Worm (Caenorhabditis elegans): ENCODE measurements around the gene fbxb-72.

The fbxb-72 gene

ce11 chrV:719731-720130 is 4.0 kb downstream of the fbxb-72 start, which contains the start of gene srbc-40:
srbc-40 (minus strand) TSS chrV:719831.
- no peak for TF ChIP-seq zip-11 (GFP tag; IDR thresholded peaks at IDR 0.05)
- no peak for TF ChIP-seq nhr-25 (tag; optimal IDR thresholded peaks at IDR 0.05; ENCODE audit: borderline replicate concordance, insufficient read depth)
- TF ChIP-seq nhr-6 (tag; optimal IDR thresholded peaks at IDR 0.05) = no peak
- no peak for TF ChIP-seq Y5F2A.4 (GFP tag; optimal IDR thresholded peaks at IDR 0.05)
- no peak for TF ChIP-seq Y75B8A.6 (GFP tag; IDR thresholded peaks at IDR 0.05)
- no peak for TF ChIP-seq lir-3 (tag; optimal IDR thresholded peaks at IDR 0.05)
- no peak for TF ChIP-seq spr-3 (GFP tag; optimal IDR thresholded peaks at IDR 0.05)
- TF ChIP-seq lin-13 (GFP tag; optimal IDR thresholded peaks at IDR 0.05) = no peak
- no peak for TF ChIP-seq hmg-1.1 (GFP tag; IDR thresholded peaks at IDR 0.05)
- TF ChIP-seq ceh-32 (tag; optimal IDR thresholded peaks at IDR 0.05; ENCODE audit: poor library complexity) = no peak
- TF ChIP-seq F37D6.2 (tag; optimal IDR thresholded peaks at IDR 0.05) = no peak
- TF ChIP-seq sdz-12 (GFP tag; optimal IDR thresholded peaks at IDR 0.05) = no peak
- no peak for TF ChIP-seq dmd-9 (GFP tag; IDR thresholded peaks at IDR 0.05)
- no peak for TF ChIP-seq Y48G9A.11 (GFP tag; IDR thresholded peaks at IDR 0.05)
- TF ChIP-seq hlh-30 (tag; optimal IDR thresholded peaks at IDR 0.05; ENCODE audit: insufficient read depth) = no peak

DNA sequence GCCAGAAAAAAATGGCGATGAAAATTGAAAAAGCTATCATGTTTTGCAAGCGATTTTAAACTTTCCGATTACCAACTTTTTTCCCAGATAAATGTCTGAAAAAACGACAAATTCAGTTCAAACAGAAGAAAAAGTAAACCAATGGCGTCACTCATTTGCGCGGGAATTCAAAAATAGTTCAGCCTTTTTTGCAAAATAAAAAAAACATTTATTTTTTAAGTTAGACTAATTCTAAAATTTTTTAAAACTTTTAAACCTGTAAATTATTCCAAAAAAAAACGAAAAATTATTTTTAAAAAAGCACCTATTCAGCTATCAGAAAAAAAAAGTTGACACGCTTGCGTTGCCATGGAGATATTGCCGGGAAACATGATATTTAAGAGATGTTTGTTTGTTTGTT is 10.9 kb downstream of the fbxb-72 start, which contains the start of gene cyp-33C11:
Gene cyp-33C11, minus strand, starts transcription at position 101 of the 400 bp plus-strand sequence.
- no peak for TF ChIP-seq unc-130 (GFP tag; optimal IDR thresholded peaks at IDR 0.05)

DNA sequence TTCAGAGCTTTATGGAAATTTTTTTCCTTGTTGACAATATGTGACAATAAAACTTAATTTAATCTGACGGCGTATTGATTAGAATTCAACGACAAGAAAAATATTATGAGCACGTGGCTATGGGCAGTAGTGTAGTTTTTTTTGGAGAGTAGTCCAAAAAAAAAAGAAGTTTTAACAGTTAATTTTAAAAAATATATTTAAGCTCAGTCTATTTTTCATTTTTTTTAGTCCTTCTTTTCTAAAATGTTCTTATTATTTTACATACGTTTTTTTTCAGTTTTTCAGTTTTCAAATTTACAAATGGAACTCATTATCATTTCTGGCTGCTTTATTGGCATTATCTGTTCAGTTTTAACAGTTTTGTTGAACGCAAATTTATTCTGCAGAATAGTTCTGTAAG is 14.9 kb downstream of the fbxb-72 start, which contains the start of gene srbc-39:
Gene srbc-39, plus strand, starts transcription at position 301 of the 400 bp plus-strand sequence.
- TF ChIP-seq saeg-2 (GFP tag; IDR thresholded peaks at IDR 0.05) (no peak), zag-1 (tag; optimal IDR thresholded peaks at IDR 0.05) (no peak), F44E2.7 (GFP tag; IDR thresholded peaks at IDR 0.05) (no peak), nhr-111 (GFP tag; optimal IDR thresholded peaks at IDR 0.05) (no peak), dve-1 (tag; optimal IDR thresholded peaks at IDR 0.05; ENCODE audit: insufficient read depth) (no peak), daf-8 (GFP tag; IDR thresholded peaks at IDR 0.05) (no peak), mxl-2 (GFP tag; conservative IDR thresholded peaks at IDR 0.05) (no peak), lsy-2 (tag; optimal IDR thresholded peaks at IDR 0.05) (no peak), dmd-6 (GFP tag; IDR thresholded peaks at IDR 0.05) (no peak), T20F7.1 (GFP tag; optimal IDR thresholded peaks at IDR 0.05) (no peak), zfp-2 (tag; optimal IDR thresholded peaks at IDR 0.05) (no peak), ceh-32 (tag; optimal IDR thresholded peaks at IDR 0.05; ENCODE audit: poor library complexity) (no peak), unc-62 (GFP tag; optimal IDR thresholded peaks at IDR 0.05 in 1 of 2) (no peak), unc-62 (tag; optimal IDR thresholded peaks at IDR 0.05) (no peak), mxl-3 (GFP tag; optimal IDR thresholded peaks at IDR 0.05) (no peak), daf-12 (tag; optimal IDR thresholded peaks at IDR 0.05) (no peak), pha-4 (GFP tag; IDR thresholded peaks at IDR 0.05) (no peak), pha-4 (tag; optimal IDR thresholded peaks at IDR 0.05) (no peak), F49E8.2 (tag; optimal IDR thresholded peaks at IDR 0.05; ENCODE audit: borderline replicate concordance) (no peak), lim-7 (GFP tag; IDR thresholded peaks at IDR 0.05) (no peak), lin-38 (GFP tag; IDR thresholded peaks at IDR 0.05) (no peak), vab-7 (GFP tag; IDR thresholded peaks at IDR 0.05) (no peak)

ce11 chrV:706918-707317 is 16.8 kb downstream of the fbxb-72 start, which contains the start of gene srbc-38:
srbc-38 (plus strand) TSS chrV:707218.
- TF ChIP-seq snpc-4 (tag; optimal IDR thresholded peaks at IDR 0.05) (no peak), F44E2.7 (GFP tag; IDR thresholded peaks at IDR 0.05) (no peak), F26F4.8 (GFP tag; conservative IDR thresholded peaks at IDR 0.05) (no peak), zip-11 (GFP tag; IDR thresholded peaks at IDR 0.05) (no peak), lsy-2 (tag; optimal IDR thresholded peaks at IDR 0.05) (no peak), nhr-76 (tag; optimal IDR thresholded peaks at IDR 0.05) (no peak), attf-4 (tag; optimal IDR thresholded peaks at IDR 0.05) (no peak), vab-7 (GFP tag; IDR thresholded peaks at IDR 0.05) (no peak), dmd-6 (GFP tag; IDR thresholded peaks at IDR 0.05) (no peak), daf-16 (GFP tag; optimal IDR thresholded peaks at IDR 0.05) (no peak), daf-16 (tag; optimal IDR thresholded peaks at IDR 0.05) (no peak), F10B5.3 (tag; optimal IDR thresholded peaks at IDR 0.05) (no peak), nhr-10 (tag; optimal IDR thresholded peaks at IDR 0.05) (no peak), spr-1 (tag; optimal IDR thresholded peaks at IDR 0.05) (no peak)

All from whole organism, L4 larva.